Worm (Caenorhabditis elegans): ENCODE data around the gene clec-263.

Gene clec-263

ce11 chrV:20625260-20625659, 50.8 kb downstream of the clec-263 start:
- TF ChIP-seq che-1 (tag; optimal IDR thresholded peaks at IDR 0.05) (no peak), ref-2 (tag; optimal IDR thresholded peaks at IDR 0.05) (no peak), T23F11.4 (GFP tag; optimal IDR thresholded peaks at IDR 0.05) (no peak), ceh-30 (tag; optimal IDR thresholded peaks at IDR 0.05) (no peak), unc-86 (tag; optimal IDR thresholded peaks at IDR 0.05) (no peak), lim-6 (tag; optimal IDR thresholded peaks at IDR 0.05) (no peak), K02D7.2 (tag; optimal IDR thresholded peaks at IDR 0.05) (no peak)

ce11 chrV:20626043-20626761, 51.8 kb downstream of the clec-263 start, which contains the start of the genes F46B3.9 and srz-18:
TSS of gene F46B3.9 (minus strand) at chrV:20626143.
TSS of gene srz-18 (plus strand) at chrV:20626711.
- TF ChIP-seq ets-4 (tag; optimal IDR thresholded peaks at IDR 0.05): no peak
- TF ChIP-seq tbx-7 (tag; optimal IDR thresholded peaks at IDR 0.05): no peak
- TF ChIP-seq odd-2 (tag; optimal IDR thresholded peaks at IDR 0.05): no peak
- TF ChIP-seq unc-55 (GFP tag; optimal IDR thresholded peaks at IDR 0.05): no peak
- TF ChIP-seq pag-3 (tag; optimal IDR thresholded peaks at IDR 0.05; ENCODE audit: borderline replicate concordance): no peak
- no peak for TF ChIP-seq elt-2 (tag; optimal IDR thresholded peaks at IDR 0.05)

All from whole organism, late embryonic.